Worm (Caenorhabditis elegans) whole organism, young adult: Measurements from ENCODE around the gene B0252.11.

ENCODE experiments used
- K12H6.12 ChIP-seq: fragments of 200-800 bp; sonication (Bioruptor generic); optimal IDR thresholded peaks from 2 replicates; lab custom pipeline; 2018; ENCODE audit warnings: mild to moderate bottlenecking, missing genetic modification characterization, missing compliant biosample characterization
- efl-1 ChIP-seq: fragments of 150-350 bp; optimal IDR thresholded peaks from 2 replicates; lab custom pipeline; 2014; ENCODE audit warnings: missing biosample characterization, missing genetic modification reagents, missing genetic modification characterization
- snpc-3.4 ChIP-seq: sonication (generic microtip); optimal IDR thresholded peaks from 2 replicates; lab custom pipeline; 2017; ENCODE audit warnings: missing genetic modification characterization, mild to moderate bottlenecking, missing compliant biosample characterization, antibody characterized with exemption, moderate library complexity, missing genotype, missing genetic modification reagents
- unc-62 ChIP-seq: fragments of 150-350 bp; optimal IDR thresholded peaks from 2 replicates; lab custom pipeline; 2014; ENCODE audit warnings: missing biosample characterization, missing genetic modification reagents, missing genetic modification characterization

DNA sequence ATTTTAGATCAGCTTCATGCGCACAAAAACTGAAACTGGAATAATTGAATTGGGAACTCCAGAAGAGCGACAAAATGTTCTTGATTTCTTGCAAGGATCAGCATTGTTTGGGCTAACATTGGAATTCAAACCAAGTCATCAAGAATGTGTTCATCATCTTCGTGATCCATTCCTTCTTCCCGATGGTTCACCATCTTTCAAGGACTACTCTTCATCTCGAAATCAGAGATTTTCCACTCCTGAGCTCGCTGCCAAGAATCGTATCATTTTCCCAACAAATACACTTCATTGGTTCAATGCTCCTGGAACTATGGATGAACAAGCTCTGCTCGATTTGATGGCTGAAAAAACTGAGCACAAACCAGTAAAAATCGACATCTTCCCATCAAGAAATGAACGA, 16.9 kb downstream of the B0252.11 start:
- TF ChIP-seq unc-62 (GFP tag; lab: Kevin White, UChicago) (no peak), efl-1 (GFP tag; lab: Kevin White, UChicago) (no peak), snpc-3.4 (tag; lab: Kevin White, UChicago) (no peak), K12H6.12 (tag; lab: Kevin White, UChicago) (no peak)
